Worm (Caenorhabditis elegans) whole organism, L4 larva: ENCODE data around the gene C37C3.2.

Experiments used
- F49E8.2 ChIP-seq: sonication (generic microtip); optimal IDR thresholded peaks from 2 replicates; lab custom pipeline; 2016; ENCODE audit warnings: missing compliant biosample characterization, mild to moderate bottlenecking, missing genetic modification characterization, borderline replicate concordance
- R02D3.7 ChIP-seq: fragments of 150-350 bp; sonication (generic microtip); optimal IDR thresholded peaks from 3 replicates; lab custom pipeline; 2014; ENCODE audit warnings: missing biosample characterization, missing genetic modification characterization
- T20F7.1 ChIP-seq: fragments of 200-800 bp; sonication (Bioruptor generic); optimal IDR thresholded peaks from 2 replicates; lab custom pipeline; 2018; ENCODE audit warnings: mild to moderate bottlenecking, missing genetic modification characterization, missing compliant biosample characterization
- Y5F2A.4 ChIP-seq: fragments of 200-800 bp; sonication (Bioruptor generic); optimal IDR thresholded peaks from 2 replicates; lab custom pipeline; 2018; ENCODE audit warnings: mild to moderate bottlenecking, missing genetic modification characterization, missing compliant biosample characterization
- Y75B8A.6 ChIP-seq: fragments of 200-800 bp; sonication (Bioruptor generic); IDR thresholded peaks from 2 replicates; pipeline ENCODE4 v1.3.6; 2022; ENCODE audit warnings: missing genetic modification reagents, missing genetic modification characterization, missing compliant biosample characterization
- ZK337.2 ChIP-seq: fragments of 200-800 bp; sonication (Bioruptor generic); IDR thresholded peaks from 2 replicates; pipeline ENCODE4 v1.3.6; 2022; ENCODE audit warnings: missing genetic modification reagents, missing genetic modification characterization, missing compliant biosample characterization
- aha-1 ChIP-seq: fragments of 150-350 bp; peaks from one replicate; lab custom pipeline; 2014; ENCODE audit warnings: missing biosample characterization, missing genetic modification characterization
- arid-1 ChIP-seq: fragments of 200-800 bp; sonication (Bioruptor generic); conservative IDR thresholded peaks from 2 replicates; pipeline ENCODE4 v1.3.6; 2022; ENCODE audit warnings: missing genetic modification reagents, missing genetic modification characterization, missing compliant biosample characterization
- attf-4 ChIP-seq: sonication (generic microtip); optimal IDR thresholded peaks from 3 replicates; lab custom pipeline; 2017; ENCODE audit warnings: missing biosample characterization, missing genetic modification characterization
- ceh-32 ChIP-seq: sonication (generic microtip); optimal IDR thresholded peaks from 2 replicates; lab custom pipeline; 2016; ENCODE audit warnings: mild to moderate bottlenecking, missing genetic modification characterization, missing compliant biosample characterization; ENCODE audit not compliant: poor library complexity
- ceh-62 ChIP-seq: sonication (generic microtip); optimal IDR thresholded peaks from 2 replicates; lab custom pipeline; 2017; ENCODE audit warnings: missing biosample characterization, missing genetic modification characterization
- ceh-82 ChIP-seq: sonication (generic microtip); optimal IDR thresholded peaks from 2 replicates; lab custom pipeline; 2017; ENCODE audit warnings: missing biosample characterization, missing genetic modification characterization
- cey-2 ChIP-seq: sonication (generic microtip); optimal IDR thresholded peaks from 3 replicates; lab custom pipeline; 2017; ENCODE audit warnings: missing genetic modification characterization, mild to moderate bottlenecking, missing compliant biosample characterization, antibody characterized with exemption, borderline replicate concordance; ENCODE audit not compliant: insufficient read depth
- ctbp-1 ChIP-seq: fragments of 200-800 bp; sonication (Bioruptor generic); IDR thresholded peaks from 2 replicates; pipeline ENCODE4 v1.3.6; 2022; ENCODE audit warnings: missing genetic modification reagents, missing genetic modification characterization, missing compliant biosample characterization
- daf-16 ChIP-seq, 3 experiments: sonication (generic microtip); optimal IDR thresholded peaks; 2 replicates each; lab custom pipeline; 2016 to 2017; ENCODE audit warnings: missing genetic modification characterization in 3 of 3, missing genetic modification reagents in 3 of 3, mild to moderate bottlenecking in 2 of 3, missing compliant biosample characterization in 2 of 3, missing biosample characterization in 1 of 3, moderate library complexity in 1 of 3
- dmd-6 ChIP-seq: fragments of 200-800 bp; sonication (Bioruptor generic); IDR thresholded peaks from 2 replicates; pipeline ENCODE4 v1.3.6; 2022; ENCODE audit warnings: missing genetic modification reagents, missing genetic modification characterization, missing compliant biosample characterization
- dpl-1 ChIP-seq: fragments of 150-350 bp; optimal IDR thresholded peaks from 2 replicates; lab custom pipeline; 2014; ENCODE audit warnings: missing biosample characterization, missing genetic modification reagents, missing genetic modification characterization
- dve-1 ChIP-seq: sonication (generic microtip); optimal IDR thresholded peaks from 2 replicates; lab custom pipeline; 2017; ENCODE audit warnings: antibody characterized with exemption, mild to moderate bottlenecking, missing genetic modification characterization, missing compliant biosample characterization; ENCODE audit not compliant: insufficient read depth
- egl-43 ChIP-seq: fragments of 200-800 bp; sonication (Bioruptor generic); IDR thresholded peaks from 2 replicates; pipeline ENCODE4 v1.3.6; 2022; ENCODE audit warnings: missing genetic modification reagents, missing genetic modification characterization, missing compliant biosample characterization
- gei-8 ChIP-seq: fragments of 200-800 bp; sonication (Bioruptor generic); optimal IDR thresholded peaks from 2 replicates; lab custom pipeline; 2018; ENCODE audit warnings: mild to moderate bottlenecking, missing genetic modification characterization, missing compliant biosample characterization
- hlh-30 ChIP-seq: sonication (generic microtip); optimal IDR thresholded peaks from 2 replicates; lab custom pipeline; 2017; ENCODE audit warnings: antibody characterized with exemption, mild to moderate bottlenecking, missing genetic modification characterization, missing compliant biosample characterization; ENCODE audit not compliant: insufficient read depth
- hmg-1.1 ChIP-seq: fragments of 200-800 bp; sonication (Bioruptor generic); IDR thresholded peaks from 2 replicates; pipeline ENCODE4 v1.3.6; 2022; ENCODE audit warnings: missing genetic modification reagents, missing genetic modification characterization, missing compliant biosample characterization
- jun-1 ChIP-seq: fragments of 150-350 bp; optimal IDR thresholded peaks from 2 replicates; lab custom pipeline; 2014; ENCODE audit warnings: missing biosample characterization, missing genetic modification reagents, missing genetic modification characterization
- lin-1 ChIP-seq: fragments of 200-800 bp; sonication (Bioruptor generic); IDR thresholded peaks from 2 replicates; pipeline ENCODE4 v1.3.6; 2022; ENCODE audit warnings: missing genetic modification reagents, missing genetic modification characterization, missing compliant biosample characterization
- lin-29 ChIP-seq: fragments of 200-800 bp; sonication (Bioruptor generic); IDR thresholded peaks from 2 replicates; pipeline ENCODE4 v1.3.6; 2022; ENCODE audit warnings: missing genetic modification reagents, missing genetic modification characterization, missing compliant biosample characterization
- lin-38 ChIP-seq: fragments of 200-800 bp; sonication (Bioruptor generic); IDR thresholded peaks from 2 replicates; pipeline ENCODE4 v1.3.6; 2022; ENCODE audit warnings: missing genetic modification reagents, missing genetic modification characterization, missing compliant biosample characterization
- lin-39 ChIP-seq: fragments of 150-350 bp; optimal IDR thresholded peaks from 2 replicates; lab custom pipeline; 2014; ENCODE audit warnings: missing biosample characterization, missing genetic modification reagents, missing genetic modification characterization
- lsy-2 ChIP-seq, 2 experiments: fragments of 150-350 bp in 1 of 2; sonication (generic microtip) in 1 of 2; optimal IDR thresholded peaks; 2 replicates each; lab custom pipeline; 2014 to 2017; ENCODE audit warnings: missing biosample characterization in 2 of 2, missing genetic modification characterization in 2 of 2
- madf-5 ChIP-seq, 2 experiments: fragments of 200-800 bp; sonication (Bioruptor generic); IDR thresholded peaks; 2 replicates each; pipeline ENCODE4 v1.3.6; 2022; ENCODE audit warnings: missing compliant biosample characterization in 2 of 2, missing genetic modification characterization in 2 of 2
- mep-1 ChIP-seq: fragments of 150-350 bp; sonication (generic microtip); optimal IDR thresholded peaks from 3 replicates; lab custom pipeline; 2014; ENCODE audit warnings: missing biosample characterization, missing genetic modification characterization
- mes-2 ChIP-seq: sonication (generic microtip); optimal IDR thresholded peaks from 2 replicates; lab custom pipeline; 2016; ENCODE audit warnings: missing genotype, mild to moderate bottlenecking, missing genetic modification characterization, missing compliant biosample characterization; ENCODE audit not compliant: poor library complexity, severe bottlenecking
- mxl-3 ChIP-seq: fragments of 200-800 bp; sonication (Bioruptor generic); optimal IDR thresholded peaks from 2 replicates; lab custom pipeline; 2018; ENCODE audit warnings: mild to moderate bottlenecking, missing genetic modification characterization, missing compliant biosample characterization
- nhr-10 ChIP-seq: fragments of 150-350 bp; optimal IDR thresholded peaks from 2 replicates; lab custom pipeline; 2014; ENCODE audit warnings: missing biosample characterization, missing genetic modification characterization
- nhr-11 ChIP-seq: fragments of 150-350 bp; optimal IDR thresholded peaks from 2 replicates; lab custom pipeline; 2014; ENCODE audit warnings: missing biosample characterization, missing genetic modification characterization
- nhr-237 ChIP-seq: sonication (generic microtip); optimal IDR thresholded peaks from 2 replicates; lab custom pipeline; 2017; ENCODE audit warnings: missing biosample characterization, missing genetic modification characterization
- nhr-6 ChIP-seq: fragments of 150-350 bp; optimal IDR thresholded peaks from 2 replicates; lab custom pipeline; 2014; ENCODE audit warnings: missing biosample characterization, missing genetic modification characterization
- nhr-76 ChIP-seq: fragments of 150-350 bp; optimal IDR thresholded peaks from 2 replicates; lab custom pipeline; 2014; ENCODE audit warnings: missing biosample characterization, missing genetic modification characterization
- sdz-12 ChIP-seq: fragments of 200-800 bp; sonication (Bioruptor generic); optimal IDR thresholded peaks from 2 replicates; lab custom pipeline; 2018; ENCODE audit warnings: mild to moderate bottlenecking, missing genetic modification characterization, missing compliant biosample characterization
- spr-1 ChIP-seq: sonication (generic microtip); optimal IDR thresholded peaks from 2 replicates; lab custom pipeline; 2016; ENCODE audit warnings: mild to moderate bottlenecking, missing genetic modification characterization, missing compliant biosample characterization
- spr-3 ChIP-seq: fragments of 200-800 bp; sonication (Bioruptor generic); optimal IDR thresholded peaks from 2 replicates; lab custom pipeline; 2018; ENCODE audit warnings: mild to moderate bottlenecking, missing genetic modification characterization, missing compliant biosample characterization
- vab-7 ChIP-seq: fragments of 200-800 bp; sonication (Bioruptor generic); IDR thresholded peaks from 2 replicates; pipeline ENCODE4 v1.3.6; 2022; ENCODE audit warnings: missing genetic modification reagents, missing genetic modification characterization, missing compliant biosample characterization
- zag-1 ChIP-seq: fragments of 150-350 bp; optimal IDR thresholded peaks from 2 replicates; lab custom pipeline; 2014; ENCODE audit warnings: missing biosample characterization, missing genetic modification characterization
- zfp-2 ChIP-seq: sonication (generic microtip); optimal IDR thresholded peaks from 2 replicates; lab custom pipeline; 2016; ENCODE audit warnings: mild to moderate bottlenecking, missing genetic modification characterization, missing compliant biosample characterization
- zfp-3 ChIP-seq: fragments of 200-800 bp; sonication (Bioruptor generic); conservative IDR thresholded peaks from 2 replicates; pipeline ENCODE4 v1.3.6; 2022; ENCODE audit warnings: missing genetic modification reagents, missing genetic modification characterization, missing compliant biosample characterization
- ztf-11 ChIP-seq: fragments of 150-350 bp; optimal IDR thresholded peaks from 2 replicates; lab custom pipeline; 2014; ENCODE audit warnings: missing biosample characterization, missing genetic modification characterization

The C37C3.2 gene

ce11 chrV:7848251-7848650, 7.5 kb upstream of the C37C3.2 start (continued):
- TF ChIP-seq dpl-1 (GFP tag; lab: Kevin White, UChicago) = no peak
- TF ChIP-seq nhr-6 = no peak
- peak; percentile 57 for TF ChIP-seq hmg-1.1 (GFP tag; lab: Robert Waterston, UW)
- TF ChIP-seq egl-43 (GFP tag; lab: Robert Waterston, UW) = no peak
- TF ChIP-seq ctbp-1 (GFP tag; lab: Robert Waterston, UW) = no peak
- no peak for TF ChIP-seq dve-1 (tag; lab: Kevin White, UChicago)
- no peak for TF ChIP-seq Y75B8A.6 (GFP tag; lab: Robert Waterston, UW)
- no peak for TF ChIP-seq gei-8 (GFP tag; lab: Kevin White, UChicago)
- no peak for TF ChIP-seq ZK337.2 (GFP tag; lab: Robert Waterston, UW)
- TF ChIP-seq nhr-10 (tag; lab: Kevin White, UChicago) = no peak
- no peak for TF ChIP-seq ztf-11 (tag; lab: Kevin White, UChicago)
- TF ChIP-seq mep-1 (tag; lab: Kevin White, UChicago) = peak; percentile 26
- TF ChIP-seq, all 104 proteins: peak for 18

- TF ChIP-seq attf-4 (tag; lab: Kevin White, UChicago) (no peak), aha-1 (tag; lab: Kevin White, UChicago) (peak; percentile 84), F49E8.2 (peak; percentile 9), lin-38 (GFP tag; lab: Robert Waterston, UW) (peak; percentile 36; the same call in 1 of the 2 replicates), ceh-62 (tag; lab: Kevin White, UChicago) (no peak)
Observed at ce11 chrV:7852078-7852477, 3.7 kb upstream of the C37C3.2 start.

ce11 chrV:7853900-7854299, 1.8 kb upstream of the C37C3.2 start:
- TF ChIP-seq arid-1 = no peak
- 0 out of 2 replicates have a peak, but pooled peaks have one; percentile 34 for TF ChIP-seq hmg-1.1 (GFP tag; lab: Robert Waterston, UW)
- peak; percentile 52 for TF ChIP-seq nhr-6
- TF ChIP-seq lin-38 (GFP tag; lab: Robert Waterston, UW) = 0 out of 2 replicates have a peak, but pooled peaks have one; percentile 22
- peak; percentile 24 for TF ChIP-seq mes-2 (tag; lab: Kevin White, UChicago)
- TF ChIP-seq mxl-3 (GFP tag; lab: Kevin White, UChicago) = no peak
- no peak for TF ChIP-seq daf-16 (GFP tag; optimal IDR thresholded peaks at IDR 0.05; lab: Kevin White, UChicago)
- TF ChIP-seq daf-16 (tag; optimal IDR thresholded peaks at IDR 0.05; lab: Kevin White, UChicago) = peak; percentile 25
- TF ChIP-seq lsy-2 (tag; optimal IDR thresholded peaks at IDR 0.05; lab: Kevin White, UChicago) = peak in 1 of 2 experiments; percentile 27
- no peak for TF ChIP-seq R02D3.7
- TF ChIP-seq lin-29 (GFP tag; lab: Robert Waterston, UW) = no peak

- TF ChIP-seq nhr-76 (tag; lab: Kevin White, UChicago) (no peak), zfp-2 (no peak), dmd-6 (GFP tag; lab: Robert Waterston, UW) (peak; percentile 84), nhr-11 (tag; lab: Kevin White, UChicago) (peak; percentile 77), ceh-32 (no peak), ceh-82 (tag; lab: Kevin White, UChicago) (no peak), zag-1 (tag; lab: Kevin White, UChicago) (no peak), vab-7 (no peak), T20F7.1 (peak; percentile 53), spr-3 (GFP tag; lab: Kevin White, UChicago) (no peak), jun-1 (tag; lab: Kevin White, UChicago) (peak; percentile 77), lin-39 (tag; lab: Kevin White, UChicago) (no peak), cey-2 (no peak), sdz-12 (GFP tag; lab: Kevin White, UChicago) (no peak), arid-1 (0 out of 2 replicates have a peak, but pooled peaks have one; percentile 22), lsy-2 (tag; optimal IDR thresholded peaks at IDR 0.05; lab: Kevin White, UChicago) (peak; percentile 57 to 74), madf-5 (GFP tag; IDR thresholded peaks at IDR 0.05; lab: Robert Waterston, UW) (no peak), spr-1 (tag; lab: Kevin White, UChicago) (peak; percentile 2), ZK337.2 (GFP tag; lab: Robert Waterston, UW) (no peak), hmg-1.1 (GFP tag; lab: Robert Waterston, UW) (peak; percentile 90), zfp-3 (GFP tag; lab: Robert Waterston, UW) (no peak), lin-1 (GFP tag; lab: Robert Waterston, UW) (peak; percentile 50; the same call in 1 of the 2 replicates), Y5F2A.4 (GFP tag; lab: Kevin White, UChicago) (no peak), hlh-30 (tag; lab: Kevin White, UChicago) (peak; percentile 76), nhr-237 (tag; lab: Kevin White, UChicago) (no peak)
Observed at ce11 chrV:7854603-7855002, 1.1 kb upstream of the C37C3.2 start, which contains the start of the genes C37C3.9 and C37C3.18. Gene C37C3.9 (minus strand): TSS chrV:7854700. Gene C37C3.18 (plus strand): TSS chrV:7854993.
